Fruit fly (Drosophila melanogaster) whole organism, embryonic: ENCODE results near the gene Pisd.

Experiments
- CG11398 ChIP-seq: fragments of 200-800 bp; sonication (Bioruptor generic); optimal IDR thresholded peaks from 2 replicates; lab custom pipeline; 2016; ENCODE audit warnings: missing biosample characterization, missing genetic modification characterization
- CG12942 ChIP-seq: fragments of 200-800 bp; sonication (Bioruptor generic); optimal IDR thresholded peaks from 3 replicates; lab custom pipeline; 2016; ENCODE audit warnings: missing biosample characterization, missing genetic modification characterization
- CG13424 ChIP-seq: fragments of 200-800 bp; sonication (Bioruptor generic); optimal IDR thresholded peaks from 2 replicates; lab custom pipeline; 2019; ENCODE audit warnings: missing biosample characterization, mild to moderate bottlenecking, missing genetic modification characterization, moderate library complexity
- CG14014 ChIP-seq: fragments of 200-800 bp; sonication (Bioruptor generic); IDR thresholded peaks from 2 replicates; pipeline ENCODE4 v1.3.6; 2022; ENCODE audit warnings: missing biosample characterization, missing genetic modification characterization
- CG14050 ChIP-seq: fragments of 200-800 bp; sonication (Bioruptor generic); IDR thresholded peaks from 3 replicates; pipeline ENCODE4 v1.3.6; 2022; ENCODE audit warnings: missing biosample characterization, missing genetic modification characterization
- CG17802 ChIP-seq: fragments of 200-800 bp; sonication (Bioruptor generic); optimal IDR thresholded peaks from 2 replicates; lab custom pipeline; 2018; ENCODE audit warnings: missing biosample characterization, mild to moderate bottlenecking, missing genetic modification characterization, moderate library complexity
- CG18476 ChIP-seq: fragments of 200-800 bp; sonication (Bioruptor generic); optimal IDR thresholded peaks from 2 replicates; lab custom pipeline; 2016; ENCODE audit warnings: missing biosample characterization, mild to moderate bottlenecking, missing genetic modification characterization
- CG18599 ChIP-seq: fragments of 200-800 bp; sonication (Bioruptor generic); optimal IDR thresholded peaks from 3 replicates; lab custom pipeline; 2017; ENCODE audit warnings: missing biosample characterization, missing genetic modification characterization, mild to moderate bottlenecking, moderate library complexity, missing genetic modification reagents
- CG2875 ChIP-seq: fragments of 200-800 bp; sonication (Bioruptor generic); optimal IDR thresholded peaks from 2 replicates; lab custom pipeline; 2017; ENCODE audit warnings: missing biosample characterization, mild to moderate bottlenecking, missing genetic modification characterization, missing genetic modification reagents
- CG30403 ChIP-seq: fragments of 200-800 bp; sonication (Bioruptor generic); optimal IDR thresholded peaks from 3 replicates; lab custom pipeline; 2016; ENCODE audit warnings: missing biosample characterization, missing genetic modification characterization
- CG3065 ChIP-seq: fragments of 200-800 bp; sonication (Bioruptor generic); optimal IDR thresholded peaks from 2 replicates; lab custom pipeline; 2016; ENCODE audit warnings: missing biosample characterization, missing genetic modification characterization
- CG3281 ChIP-seq: fragments of 200-800 bp; sonication (Bioruptor generic); optimal IDR thresholded peaks from 3 replicates; lab custom pipeline; 2017; ENCODE audit warnings: missing biosample characterization, mild to moderate bottlenecking, missing genetic modification characterization
- CG6175 ChIP-seq: fragments of 200-800 bp; sonication (Bioruptor generic); IDR thresholded peaks from 3 replicates; pipeline ENCODE4 v1.3.6; 2022; ENCODE audit warnings: missing biosample characterization, missing genetic modification characterization
- CG6689 ChIP-seq: fragments of 200-800 bp; sonication (Bioruptor generic); IDR thresholded peaks from 2 replicates; pipeline ENCODE4 v1.3.6; 2022; ENCODE audit warnings: missing biosample characterization, missing genetic modification characterization
- CG6791 ChIP-seq: fragments of 200-800 bp; sonication (Bioruptor generic); IDR thresholded peaks from 3 replicates; pipeline ENCODE4 v1.3.6; 2022; ENCODE audit warnings: missing biosample characterization, missing genetic modification characterization; ENCODE audit not compliant: partially characterized antibody
- CG7928 ChIP-seq: fragments of 200-800 bp; sonication (Bioruptor generic); optimal IDR thresholded peaks from 2 replicates; lab custom pipeline; 2017; ENCODE audit warnings: missing biosample characterization, mild to moderate bottlenecking, missing genetic modification characterization
- Chrac-16 ChIP-seq: fragments of 200-800 bp; sonication (Bioruptor generic); optimal IDR thresholded peaks from 3 replicates; lab custom pipeline; 2016; ENCODE audit warnings: missing biosample characterization, missing genetic modification characterization
- CrebB ChIP-seq: fragments of 200-800 bp; sonication (Bioruptor generic); optimal IDR thresholded peaks from 3 replicates; lab custom pipeline; 2018; ENCODE audit warnings: missing biosample characterization, mild to moderate bottlenecking, missing genetic modification characterization
- Deaf1 ChIP-seq: fragments of 200-800 bp; optimal IDR thresholded peaks from 3 replicates; lab custom pipeline; 2019; ENCODE audit warnings: missing biosample characterization, mild to moderate bottlenecking, missing genetic modification characterization, moderate library complexity
- Ets97D ChIP-seq: fragments of 200-800 bp; sonication (Bioruptor generic); optimal IDR thresholded peaks from 3 replicates; lab custom pipeline; 2016; ENCODE audit warnings: missing biosample characterization, missing genetic modification characterization
- MTF-1 ChIP-seq: fragments of 200-800 bp; sonication (Bioruptor generic); optimal IDR thresholded peaks from 2 replicates; lab custom pipeline; 2018; ENCODE audit warnings: missing biosample characterization, mild to moderate bottlenecking, missing genetic modification characterization, borderline replicate concordance
- Neu2 ChIP-seq: fragments of 200-800 bp; sonication (Bioruptor generic); optimal IDR thresholded peaks from 3 replicates; lab custom pipeline; 2016; ENCODE audit warnings: missing biosample characterization, missing genetic modification characterization, borderline replicate concordance
- Xrp1 ChIP-seq: fragments of 200-800 bp; sonication (Bioruptor generic); IDR thresholded peaks from 2 replicates; pipeline ENCODE4 v1.3.6; 2022; ENCODE audit warnings: missing biosample characterization, missing genetic modification characterization
- al ChIP-seq: fragments of 200-800 bp; sonication (Bioruptor generic); IDR thresholded peaks from 2 replicates; pipeline ENCODE4 v1.3.6; 2022; ENCODE audit warnings: missing biosample characterization, missing genetic modification characterization
- amos ChIP-seq: fragments of 200-800 bp; sonication (Bioruptor generic); IDR thresholded peaks from 2 replicates; pipeline ENCODE4 v1.3.6; 2022; ENCODE audit warnings: missing biosample characterization, missing genetic modification characterization; ENCODE audit not compliant: partially characterized antibody
- az2 ChIP-seq: fragments of 200-800 bp; sonication (Bioruptor generic); optimal IDR thresholded peaks from 3 replicates; lab custom pipeline; 2016; ENCODE audit warnings: missing biosample characterization, missing genetic modification characterization
- corto ChIP-seq: fragments of 200-800 bp; sonication (Bioruptor generic); optimal IDR thresholded peaks from 2 replicates; lab custom pipeline; 2016; ENCODE audit warnings: missing biosample characterization, mild to moderate bottlenecking, missing genetic modification characterization, moderate library complexity
- ftz-f1 ChIP-seq: fragments of 200-800 bp; sonication (Bioruptor generic); optimal IDR thresholded peaks from 2 replicates; lab custom pipeline; 2016; ENCODE audit warnings: missing biosample characterization, missing genetic modification characterization
- gcm ChIP-seq: fragments of 200-800 bp; sonication (Bioruptor generic); optimal IDR thresholded peaks from 2 replicates; lab custom pipeline; 2019; ENCODE audit warnings: missing biosample characterization, mild to moderate bottlenecking, missing genetic modification characterization, moderate library complexity
- gfzf ChIP-seq: fragments of 200-800 bp; sonication (Bioruptor generic); optimal IDR thresholded peaks from 2 replicates; lab custom pipeline; 2016; ENCODE audit warnings: missing biosample characterization, mild to moderate bottlenecking, missing genetic modification characterization, moderate library complexity
- kah ChIP-seq: fragments of 200-800 bp; sonication (Bioruptor generic); optimal IDR thresholded peaks from 2 replicates; lab custom pipeline; 2018; ENCODE audit warnings: missing biosample characterization, mild to moderate bottlenecking, missing genetic modification characterization
- nau ChIP-seq: fragments of 200-800 bp; sonication (Bioruptor generic); optimal IDR thresholded peaks from 3 replicates; lab custom pipeline; 2017; ENCODE audit warnings: missing biosample characterization, mild to moderate bottlenecking, missing genetic modification characterization, missing genetic modification reagents
- onecut ChIP-seq: fragments of 200-800 bp; sonication (Bioruptor generic); IDR thresholded peaks from 2 replicates; pipeline ENCODE4 v1.3.6; 2022; ENCODE audit warnings: missing biosample characterization, missing genetic modification characterization
- pan ChIP-seq, 4 experiments: fragments of >200 bp in 3 of 4; fragments of 200-800 bp in 1 of 4; sonication (Bioruptor generic) in 1 of 4; optimal IDR thresholded peaks in 3 of 4; IDR thresholded peaks in 1 of 4; 2 replicates each; pipeline versions ENCODE4 v1.3.6 to Lab custom; 2017 to 2022; ENCODE audit warnings: missing biosample characterization in 2 of 4, missing genetic modification characterization in 2 of 4, mixed read lengths in 1 of 4
- phol ChIP-seq: fragments of 200-800 bp; sonication (Bioruptor generic); optimal IDR thresholded peaks from 3 replicates; lab custom pipeline; 2018; ENCODE audit warnings: missing biosample characterization, mild to moderate bottlenecking, missing genetic modification characterization, moderate library complexity
- scrt ChIP-seq: fragments of 200-800 bp; sonication (Bioruptor generic); optimal IDR thresholded peaks from 2 replicates; lab custom pipeline; 2018; ENCODE audit warnings: missing biosample characterization, mild to moderate bottlenecking, missing genetic modification characterization, moderate library complexity
- sd ChIP-seq: fragments of 200-800 bp; sonication (Bioruptor generic); optimal IDR thresholded peaks from 3 replicates; lab custom pipeline; 2018; ENCODE audit warnings: missing biosample characterization, mild to moderate bottlenecking, missing genetic modification characterization, moderate library complexity
- stc ChIP-seq: fragments of 200-800 bp; sonication (Bioruptor generic); IDR thresholded peaks from 2 replicates; pipeline ENCODE4 v1.3.6; 2022; ENCODE audit warnings: missing biosample characterization, missing genetic modification characterization
- tna ChIP-seq: fragments of 200-800 bp; sonication (Bioruptor generic); IDR thresholded peaks from 2 replicates; pipeline ENCODE4 v1.3.6; 2022; ENCODE audit warnings: missing biosample characterization, missing genetic modification characterization; ENCODE audit not compliant: partially characterized antibody
- zen2 ChIP-seq: fragments of 200-800 bp; sonication (Bioruptor generic); IDR thresholded peaks from 3 replicates; pipeline ENCODE4 v1.3.6; 2022; ENCODE audit warnings: missing biosample characterization, missing genetic modification characterization; ENCODE audit not compliant: partially characterized antibody

Pisd gene

DNA sequence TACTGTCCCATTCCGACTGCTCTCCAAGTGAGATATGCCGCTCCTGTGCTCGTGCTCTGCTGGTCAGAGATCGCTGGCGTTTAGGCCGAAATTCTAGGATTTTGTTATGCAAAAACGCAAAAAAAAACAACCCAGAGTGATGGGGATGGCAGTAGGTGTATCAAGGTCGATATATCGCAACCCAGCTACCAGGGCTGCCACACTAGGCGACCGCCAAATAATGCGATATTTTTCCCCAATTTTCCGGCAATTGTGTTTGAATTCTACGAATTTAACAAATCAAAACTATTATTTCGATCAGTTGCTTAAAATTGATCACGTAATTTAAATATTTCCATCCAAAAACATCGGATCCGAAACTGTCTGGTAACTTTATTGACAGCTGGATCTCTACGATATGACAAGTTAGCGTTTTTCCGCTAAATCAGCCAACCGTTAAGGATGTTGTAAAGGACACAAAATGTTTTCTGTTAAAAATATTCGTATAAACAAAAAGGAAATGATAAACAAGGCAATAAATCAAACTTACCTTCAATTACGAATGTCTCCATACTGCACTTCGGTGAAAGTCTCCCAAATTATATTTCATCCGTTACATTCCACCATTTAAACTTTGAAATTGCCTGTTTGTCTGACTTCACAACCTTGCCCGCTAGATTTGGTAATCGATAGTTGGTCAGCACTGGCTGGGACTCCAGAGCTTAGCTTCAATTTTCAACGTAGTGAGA, 12.9 kb upstream of the Pisd start, which contains the start of gene spas (continued):
- TF ChIP-seq CG18599 (GFP tag; lab: Kevin White, UChicago) (peak; percentile 44), CG14050 (peak; percentile 40; the same call in 2 of the 3 replicates), CG6175 (peak; percentile 23; the same call in 1 of the 3 replicates), Ets97D (GFP tag; lab: Kevin White, UChicago) (peak; percentile 58), CG30403 (GFP tag; lab: Kevin White, UChicago) (peak; percentile 82), Chrac-16 (peak; percentile 77), kah (no peak), onecut (GFP tag; lab: Robert Waterston, UW) (peak; percentile 26; the same call in 1 of the 2 replicates), gfzf (GFP tag; lab: Kevin White, UChicago) (peak; percentile 27), zen2 (peak; percentile 80), CG13424 (peak; percentile 68), Neu2 (peak; percentile 47), ftz-f1 (peak; percentile 98), CG3281 (GFP tag; lab: Kevin White, UChicago) (peak; percentile 50), CG18476 (GFP tag; lab: Kevin White, UChicago) (peak; percentile 43), stc (GFP tag; lab: Robert Waterston, UW) (peak; percentile 47; the same call in 1 of the 2 replicates), MTF-1 (GFP tag; lab: Kevin White, UChicago) (no peak), CrebB (no peak), scrt (no peak), tna (GFP tag; lab: Robert Waterston, UW) (peak; percentile 79; the same call in 1 of the 2 replicates), CG6791 (peak; percentile 95), phol (tag; lab: Kevin White, UChicago) (peak; percentile 81), Xrp1 (peak; percentile 79), CG17802 (tag; lab: Kevin White, UChicago) (peak; percentile 29), amos (GFP tag; lab: Robert Waterston, UW) (peak; percentile 96), CG11398 (GFP tag; lab: Kevin White, UChicago) (peak; percentile 42), corto (GFP tag; lab: Kevin White, UChicago) (no peak), nau (GFP tag; lab: Kevin White, UChicago) (no peak), Deaf1 (tag; lab: Kevin White, UChicago) (no peak), CG6689 (GFP tag; lab: Robert Waterston, UW) (peak; percentile 71), CG7928 (peak; percentile 90), sd (no peak), az2 (GFP tag; lab: Kevin White, UChicago) (peak; percentile 57), al (peak; percentile 63; the same call in 1 of the 2 replicates), CG3065 (peak; percentile 57), gcm (peak; percentile 29), CG12942 (GFP tag; lab: Kevin White, UChicago) (peak; percentile 69), pan (optimal IDR thresholded peaks at IDR 0.05; lab: Kevin White, UChicago) (no peak), pan (GFP tag; optimal IDR thresholded peaks at IDR 0.05 in 1 of 2, IDR thresholded peaks at IDR 0.05 in 1 of 2) (peak in 1 of 2 experiments; percentile 67), CG2875 (GFP tag; lab: Kevin White, UChicago) (no peak), CG14014 (GFP tag; lab: Robert Waterston, UW) (peak; percentile 72; the same call in 1 of the 2 replicates)
